Worm (Caenorhabditis elegans): Measurements from ENCODE around the gene bus-4.

ce11 chrIV:4673332-4673731 is 14.7 kb upstream of the bus-4 start:
- TF ChIP-seq ama-1 (optimal IDR thresholded peaks at IDR 0.05) (no peak), unc-39 (tag; optimal IDR thresholded peaks at IDR 0.05) (no peak), lin-13 (GFP tag; optimal IDR thresholded peaks at IDR 0.05) (no peak), snpc-4 (tag; optimal IDR thresholded peaks at IDR 0.05) (no peak), nhr-237 (tag; optimal IDR thresholded peaks at IDR 0.05) (no peak), lin-39 (tag; optimal IDR thresholded peaks at IDR 0.05) (no peak), gmeb-1 (tag; optimal IDR thresholded peaks at IDR 0.05) (no peak), nhr-25 (tag; optimal IDR thresholded peaks at IDR 0.05) (no peak), lin-11 (tag; optimal IDR thresholded peaks at IDR 0.05) (no peak), ZK546.5 (tag; optimal IDR thresholded peaks at IDR 0.05) (no peak)
